Fruit fly (Drosophila melanogaster) whole organism, embryonic: Measurements from ENCODE around the gene BuGZ.

ENCODE experiments used
- Atf3 ChIP-seq: fragments of 200-800 bp; sonication (Bioruptor generic); optimal IDR thresholded peaks from 3 replicates; lab custom pipeline; 2016; ENCODE audit warnings: missing biosample characterization, missing genetic modification characterization
- BtbVII ChIP-seq: fragments of 200-800 bp; sonication (Bioruptor generic); optimal IDR thresholded peaks from 3 replicates; lab custom pipeline; 2017; ENCODE audit warnings: missing biosample characterization, mild to moderate bottlenecking, missing genetic modification characterization
- Bteb2 ChIP-seq: fragments of 200-800 bp; sonication (Bioruptor generic); optimal IDR thresholded peaks from 2 replicates; lab custom pipeline; 2016; ENCODE audit warnings: missing biosample characterization, missing genetic modification characterization
- CG10274 ChIP-seq: fragments of 200-800 bp; sonication (Bioruptor generic); optimal IDR thresholded peaks from 3 replicates; lab custom pipeline; 2017; ENCODE audit warnings: missing biosample characterization, mild to moderate bottlenecking, missing genetic modification characterization
- CG10431 ChIP-seq: fragments of 200-800 bp; sonication (Bioruptor generic); optimal IDR thresholded peaks from 3 replicates; lab custom pipeline; 2018; ENCODE audit warnings: missing biosample characterization, mild to moderate bottlenecking, missing genetic modification characterization
- CG11247 ChIP-seq: fragments of 200-800 bp; sonication (Bioruptor generic); IDR thresholded peaks from 2 replicates; pipeline ENCODE4 v1.3.6; 2022; ENCODE audit warnings: missing biosample characterization, missing genetic modification characterization
- CG11695 ChIP-seq: fragments of 200-800 bp; sonication (Bioruptor generic); IDR thresholded peaks from 3 replicates; pipeline ENCODE4 v1.3.6; 2022; ENCODE audit warnings: missing biosample characterization, missing genetic modification characterization
- CG12155 ChIP-seq: fragments of 200-800 bp; sonication (Bioruptor generic); optimal IDR thresholded peaks from 3 replicates; lab custom pipeline; 2016; ENCODE audit warnings: missing biosample characterization, missing genetic modification characterization
- CG1233 ChIP-seq: fragments of 200-800 bp; sonication (Bioruptor generic); optimal IDR thresholded peaks from 4 replicates; lab custom pipeline; 2018; ENCODE audit warnings: missing biosample characterization, mild to moderate bottlenecking, missing genetic modification characterization
- CG13775 ChIP-seq: fragments of 200-800 bp; sonication (Bioruptor generic); optimal IDR thresholded peaks from 3 replicates; lab custom pipeline; 2017; ENCODE audit warnings: missing biosample characterization, mild to moderate bottlenecking, missing genetic modification characterization
- CG13894 ChIP-seq: fragments of 200-800 bp; sonication (Bioruptor generic); optimal IDR thresholded peaks from 3 replicates; lab custom pipeline; 2018; ENCODE audit warnings: missing biosample characterization, mild to moderate bottlenecking, missing genetic modification characterization, moderate library complexity
- CG14441 ChIP-seq: fragments of 200-800 bp; sonication (Bioruptor generic); IDR thresholded peaks from 2 replicates; pipeline ENCODE4 v1.3.6; 2022; ENCODE audit warnings: missing biosample characterization, missing genetic modification characterization
- CG15269 ChIP-seq: fragments of 200-800 bp; sonication (Bioruptor generic); optimal IDR thresholded peaks from 2 replicates; lab custom pipeline; 2018; ENCODE audit warnings: missing biosample characterization, mild to moderate bottlenecking, missing genetic modification characterization, moderate library complexity
- CG15514 ChIP-seq: fragments of 200-800 bp; sonication (Bioruptor generic); optimal IDR thresholded peaks from 3 replicates; lab custom pipeline; 2017; ENCODE audit warnings: missing biosample characterization, missing genetic modification characterization, mild to moderate bottlenecking, moderate library complexity, missing genetic modification reagents
- CG15696 ChIP-seq: fragments of 200-800 bp; sonication (Bioruptor generic); optimal IDR thresholded peaks from 2 replicates; lab custom pipeline; 2019; ENCODE audit warnings: missing biosample characterization, mild to moderate bottlenecking, missing genetic modification characterization, moderate library complexity
- CG17186 ChIP-seq: fragments of 200-800 bp; sonication (Bioruptor generic); optimal IDR thresholded peaks from 3 replicates; lab custom pipeline; 2017; ENCODE audit warnings: missing biosample characterization, missing genetic modification reagents, missing genetic modification characterization
- CG17328 ChIP-seq: fragments of 200-800 bp; sonication (Bioruptor generic); IDR thresholded peaks from 2 replicates; pipeline ENCODE4 v1.3.6; 2022; ENCODE audit warnings: missing biosample characterization, missing genetic modification characterization
- CG17912 ChIP-seq: fragments of 200-800 bp; sonication (Bioruptor generic); optimal IDR thresholded peaks from 2 replicates; lab custom pipeline; 2018; ENCODE audit warnings: missing biosample characterization, mild to moderate bottlenecking, missing genetic modification characterization
- CG42726 ChIP-seq: fragments of 200-800 bp; sonication (Bioruptor generic); IDR thresholded peaks from 2 replicates; pipeline ENCODE4 v1.3.6; 2022; ENCODE audit warnings: missing biosample characterization, missing genetic modification characterization; ENCODE audit not compliant: partially characterized antibody
- CG4282 ChIP-seq: fragments of 200-800 bp; sonication (Bioruptor generic); optimal IDR thresholded peaks from 2 replicates; lab custom pipeline; 2016; ENCODE audit warnings: missing biosample characterization, missing genetic modification characterization
- CG43689 ChIP-seq: fragments of 200-800 bp; sonication (Bioruptor generic); IDR thresholded peaks from 2 replicates; pipeline ENCODE4 v1.3.6; 2022; ENCODE audit warnings: missing biosample characterization, missing genetic modification characterization
- CG4424 ChIP-seq: fragments of 200-800 bp; sonication (Bioruptor generic); optimal IDR thresholded peaks from 3 replicates; lab custom pipeline; 2016; ENCODE audit warnings: missing biosample characterization, missing genetic modification characterization
- CG4617 ChIP-seq: fragments of 200-800 bp; sonication (Bioruptor generic); optimal IDR thresholded peaks from 3 replicates; lab custom pipeline; 2016; ENCODE audit warnings: missing biosample characterization, missing genetic modification characterization, borderline replicate concordance
- CG4820 ChIP-seq: fragments of 200-800 bp; sonication (Bioruptor generic); optimal IDR thresholded peaks from 3 replicates; lab custom pipeline; 2016; ENCODE audit warnings: missing biosample characterization, missing genetic modification characterization
- CG6683 ChIP-seq: fragments of 200-800 bp; sonication (Bioruptor generic); optimal IDR thresholded peaks from 2 replicates; lab custom pipeline; 2017; ENCODE audit warnings: missing biosample characterization, mild to moderate bottlenecking, missing genetic modification characterization, missing genetic modification reagents
- CG8281 ChIP-seq: fragments of 200-800 bp; sonication (Bioruptor generic); optimal IDR thresholded peaks from 2 replicates; lab custom pipeline; 2018; ENCODE audit warnings: missing biosample characterization, mild to moderate bottlenecking, missing genetic modification characterization, moderate library complexity
- CG9609 ChIP-seq: fragments of 200-800 bp; sonication (Bioruptor generic); optimal IDR thresholded peaks from 3 replicates; lab custom pipeline; 2016; ENCODE audit warnings: missing biosample characterization, missing genetic modification characterization
- Chrac-16 ChIP-seq: fragments of 200-800 bp; sonication (Bioruptor generic); optimal IDR thresholded peaks from 3 replicates; lab custom pipeline; 2016; ENCODE audit warnings: missing biosample characterization, missing genetic modification characterization
- Dll ChIP-seq: fragments of 200-800 bp; sonication (Bioruptor generic); IDR thresholded peaks from 4 replicates; pipeline ENCODE4 v1.3.6; 2022; ENCODE audit warnings: missing biosample characterization, missing genetic modification characterization; ENCODE audit not compliant: partially characterized antibody
- Dp ChIP-seq: fragments of 200-800 bp; sonication (Bioruptor generic); optimal IDR thresholded peaks from 2 replicates; lab custom pipeline; 2018; ENCODE audit warnings: missing biosample characterization, mild to moderate bottlenecking, missing genetic modification characterization, moderate library complexity
- Ets97D ChIP-seq: fragments of 200-800 bp; sonication (Bioruptor generic); optimal IDR thresholded peaks from 3 replicates; lab custom pipeline; 2016; ENCODE audit warnings: missing biosample characterization, missing genetic modification characterization
- HmgD ChIP-seq: fragments of 200-800 bp; sonication (Bioruptor generic); optimal IDR thresholded peaks from 3 replicates; lab custom pipeline; 2016; ENCODE audit warnings: missing biosample characterization, missing genetic modification characterization
- Hmr ChIP-seq: fragments of 200-800 bp; sonication (Bioruptor generic); optimal IDR thresholded peaks from 3 replicates; lab custom pipeline; 2017; ENCODE audit warnings: mild to moderate bottlenecking, missing biosample characterization, missing genetic modification reagents, missing genetic modification characterization
- Mes4 ChIP-seq: fragments of 200-800 bp; sonication (Bioruptor generic); optimal IDR thresholded peaks from 2 replicates; lab custom pipeline; 2016; ENCODE audit warnings: missing biosample characterization, missing genetic modification characterization
- NC2α ChIP-seq: fragments of 200-800 bp; sonication (Bioruptor generic); optimal IDR thresholded peaks from 2 replicates; lab custom pipeline; 2016; ENCODE audit warnings: missing biosample characterization, missing genetic modification characterization
- TFAM ChIP-seq: fragments of 200-800 bp; sonication (Bioruptor generic); optimal IDR thresholded peaks from 2 replicates; lab custom pipeline; 2017; ENCODE audit warnings: missing biosample characterization, missing genetic modification characterization, inconsistent platforms
- Tbp ChIP-seq: fragments of >200 bp; optimal IDR thresholded peaks from 2 replicates; lab custom pipeline; 2018; ENCODE audit warnings: missing biosample characterization, missing genetic modification characterization
- Xrp1 ChIP-seq: fragments of 200-800 bp; sonication (Bioruptor generic); IDR thresholded peaks from 2 replicates; pipeline ENCODE4 v1.3.6; 2022; ENCODE audit warnings: missing biosample characterization, missing genetic modification characterization
- ato ChIP-seq: fragments of 200-800 bp; sonication (Bioruptor generic); IDR thresholded peaks from 2 replicates; pipeline ENCODE4 v1.3.6; 2022; ENCODE audit warnings: missing biosample characterization, missing genetic modification characterization; ENCODE audit not compliant: partially characterized antibody
- bsh ChIP-seq, 2 experiments: fragments of 200-800 bp; sonication (Bioruptor generic); optimal IDR thresholded peaks; 2 replicates each; lab custom pipeline; 2017 to 2018; ENCODE audit warnings: mild to moderate bottlenecking in 2 of 2, missing biosample characterization in 2 of 2, missing genetic modification characterization in 2 of 2, moderate library complexity in 1 of 2
- cad ChIP-seq: fragments of >200 bp; optimal IDR thresholded peaks from 2 replicates; lab custom pipeline; 2017; ENCODE audit warnings: missing biosample characterization, missing genetic modification characterization
- crol ChIP-seq: fragments of 200-800 bp; sonication (Bioruptor generic); IDR thresholded peaks from 2 replicates; pipeline ENCODE4 v1.3.6; 2022; ENCODE audit warnings: missing biosample characterization, missing genetic modification characterization
- crp ChIP-seq, 2 experiments: fragments of 200-800 bp; sonication (Bioruptor generic); optimal IDR thresholded peaks; 2 replicates in 1 of 2; 3 replicates in 1 of 2; lab custom pipeline; 2017; ENCODE audit warnings: missing biosample characterization in 2 of 2, missing genetic modification characterization in 2 of 2, mild to moderate bottlenecking in 1 of 2, moderate library complexity in 1 of 2
- dysf ChIP-seq: fragments of 200-800 bp; sonication (Bioruptor generic); IDR thresholded peaks from 3 replicates; pipeline ENCODE4 v1.3.6; 2022; ENCODE audit warnings: missing biosample characterization, missing genetic modification characterization
- fu2 ChIP-seq: fragments of 200-800 bp; sonication (Bioruptor generic); optimal IDR thresholded peaks from 2 replicates; lab custom pipeline; 2016; ENCODE audit warnings: missing biosample characterization, missing genetic modification characterization
- grn ChIP-seq: fragments of 200-800 bp; sonication (Bioruptor generic); optimal IDR thresholded peaks from 3 replicates; lab custom pipeline; 2017; ENCODE audit warnings: missing biosample characterization, missing genetic modification characterization
- hbn ChIP-seq: fragments of 200-800 bp; sonication (Bioruptor generic); IDR thresholded peaks from 2 replicates; pipeline ENCODE4 v1.3.6; 2022; ENCODE audit warnings: missing biosample characterization, missing genetic modification characterization; ENCODE audit not compliant: partially characterized antibody
- lilli ChIP-seq: fragments of 200-800 bp; sonication (Bioruptor generic); optimal IDR thresholded peaks from 3 replicates; lab custom pipeline; 2016; ENCODE audit warnings: missing biosample characterization, missing genetic modification characterization
- nerfin-1 ChIP-seq: fragments of 200-800 bp; sonication (Bioruptor generic); optimal IDR thresholded peaks from 3 replicates; lab custom pipeline; 2019; ENCODE audit warnings: missing biosample characterization, mild to moderate bottlenecking, missing genetic modification characterization, moderate library complexity

Gene BuGZ

dm6 chr2L:16743055-16743805 is at the start of gene BuGZ, which contains the start of gene LSm7 (continued):
- TF ChIP-seq Ets97D (GFP tag; lab: Kevin White, UChicago): peak; percentile 31
- no peak for TF ChIP-seq TFAM (GFP tag; lab: Kevin White, UChicago)
- TF ChIP-seq Chrac-16 (GFP tag; lab: Kevin White, UChicago): peak; percentile 20
- no peak for TF ChIP-seq Hmr (GFP tag; lab: Kevin White, UChicago)
- TF ChIP-seq CG43689 (GFP tag; lab: Robert Waterston, UW): no peak
- no peak for TF ChIP-seq CG13894 (tag; lab: Kevin White, UChicago)
- no peak for TF ChIP-seq fu2 (GFP tag; lab: Kevin White, UChicago)
- TF ChIP-seq CG14441: 0 out of 2 replicates have a peak, but pooled peaks have one; percentile 14
- no peak for TF ChIP-seq dysf
- peak; percentile 55; the same call in 1 of the 2 replicates for TF ChIP-seq hbn (GFP tag; lab: Robert Waterston, UW)
- TF ChIP-seq crol (GFP tag; lab: Robert Waterston, UW): no peak
- no peak for TF ChIP-seq CG10274 (GFP tag; lab: Kevin White, UChicago)
- peak; percentile 51 for TF ChIP-seq CG4617 (GFP tag; lab: Kevin White, UChicago)
- peak; percentile 47 for TF ChIP-seq CG15514
- TF ChIP-seq CG6683: no peak
- no peak for TF ChIP-seq Bteb2 (GFP tag; lab: Kevin White, UChicago)
- peak; percentile 59 for TF ChIP-seq CG10431 (GFP tag; lab: Kevin White, UChicago)
- TF ChIP-seq CG4424 (GFP tag; lab: Kevin White, UChicago): peak; percentile 54
- no peak for TF ChIP-seq CG11247 (GFP tag; lab: Robert Waterston, UW)
- no peak for TF ChIP-seq HmgD (GFP tag; lab: Kevin White, UChicago)
- no peak for TF ChIP-seq CG42726
- no peak for TF ChIP-seq Mes4 (GFP tag; lab: Kevin White, UChicago)
- peak; percentile 11 for TF ChIP-seq CG12155 (GFP tag; lab: Kevin White, UChicago)
- TF ChIP-seq lilli (GFP tag; lab: Kevin White, UChicago): peak; percentile 8
- no peak for TF ChIP-seq CG15269
- peak; percentile 25 for TF ChIP-seq CG1233 (GFP tag; lab: Kevin White, UChicago)
- no peak for TF ChIP-seq ato
- no peak for TF ChIP-seq CG9609 (GFP tag; lab: Kevin White, UChicago)
- peak; percentile 41 for TF ChIP-seq CG15696 (tag; lab: Kevin White, UChicago)
- peak; percentile 17 for TF ChIP-seq nerfin-1 (tag; lab: Kevin White, UChicago)
- TF ChIP-seq bsh (GFP tag; optimal IDR thresholded peaks at IDR 0.05; lab: Kevin White, UChicago): no peak
- TF ChIP-seq CG13775: peak; percentile 65
- no peak for TF ChIP-seq Tbp (GFP tag; lab: Kevin White, UChicago)
- peak; percentile 8 for TF ChIP-seq BtbVII (GFP tag; lab: Kevin White, UChicago)
- TF ChIP-seq CG17186 (GFP tag; lab: Kevin White, UChicago): peak; percentile 83
- TF ChIP-seq cad (GFP tag; lab: Kevin White, UChicago): no peak
- TF ChIP-seq CG17328 (GFP tag; lab: Robert Waterston, UW): no peak
- TF ChIP-seq Dll (GFP tag; lab: Robert Waterston, UW): peak; percentile 78
- peak; percentile 61 for TF ChIP-seq Dp (GFP tag; lab: Kevin White, UChicago)
- TF ChIP-seq CG4282: no peak
- TF ChIP-seq CG4820 (GFP tag; lab: Kevin White, UChicago): peak; percentile 23
- no peak for TF ChIP-seq Atf3 (GFP tag; lab: Kevin White, UChicago)
- TF ChIP-seq crp (GFP tag; optimal IDR thresholded peaks at IDR 0.05; lab: Kevin White, UChicago): peak in 1 of 2 experiments; percentile 39
- no peak for TF ChIP-seq NC2α (GFP tag; lab: Kevin White, UChicago)
- TF ChIP-seq CG8281: no peak
- no peak for TF ChIP-seq grn
- TF ChIP-seq CG11695 (GFP tag; lab: Robert Waterston, UW): no peak
- TF ChIP-seq CG17912 (GFP tag; lab: Kevin White, UChicago): peak; percentile 74
- TF ChIP-seq Xrp1 (GFP tag; lab: Robert Waterston, UW): peak; percentile 31; the same call in 1 of the 2 replicates
